Fruit fly (Drosophila melanogaster): ENCODE data around the gene aus.

aus gene

DNA sequence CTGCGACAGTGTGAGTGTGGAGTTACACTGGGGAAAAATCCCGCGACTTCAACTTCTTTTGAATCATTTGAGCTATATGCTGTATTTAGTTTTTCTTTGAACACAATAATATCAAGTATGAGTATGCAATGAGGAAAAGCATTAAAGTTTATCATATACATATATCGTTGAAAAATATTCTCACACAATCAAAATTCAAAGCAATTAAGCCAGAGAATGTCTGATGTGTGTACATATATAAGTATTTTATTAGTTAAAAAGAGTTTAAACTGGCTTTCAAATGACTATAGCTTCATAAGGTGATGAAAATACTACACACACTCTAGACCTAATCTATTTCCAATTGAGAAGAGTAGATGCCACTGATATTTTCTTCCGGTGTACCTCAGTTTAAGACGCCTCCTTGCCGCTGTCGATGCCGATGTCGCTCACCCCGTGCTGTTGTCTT, 12.6 kb downstream of the aus start (continued):
- TF ChIP-seq CG10631 (GFP tag; optimal IDR thresholded peaks at IDR 0.05) (peak; percentile 81), dac (GFP tag; optimal IDR thresholded peaks at IDR 0.05) (peak; percentile 46), CG6854 (GFP tag; optimal IDR thresholded peaks at IDR 0.05) (peak; percentile 64), cyc (GFP tag; optimal IDR thresholded peaks at IDR 0.05) (peak; percentile 82), Ets96B (tag; optimal IDR thresholded peaks at IDR 0.05) (peak; percentile 71), Sox15 (GFP tag; optimal IDR thresholded peaks at IDR 0.05) (peak; percentile 61), CG11902 (GFP tag; optimal IDR thresholded peaks at IDR 0.05) (peak; percentile 69), eg (GFP tag; IDR thresholded peaks at IDR 0.05) (peak; percentile 42; the same call in 1 of the 3 replicates)

- no peak for TF ChIP-seq net (GFP tag; optimal IDR thresholded peaks at IDR 0.05)
- TF ChIP-seq CG8632 (GFP tag; optimal IDR thresholded peaks at IDR 0.05) = no peak
- no peak for TF ChIP-seq CG6808 (GFP tag; optimal IDR thresholded peaks at IDR 0.05)
- TF ChIP-seq CG7368 (GFP tag; optimal IDR thresholded peaks at IDR 0.05) = no peak
- TF ChIP-seq CG8119 (GFP tag; IDR thresholded peaks at IDR 0.05) = no peak
- TF ChIP-seq CG16779 (tag; optimal IDR thresholded peaks at IDR 0.05) = no peak
- no peak for TF ChIP-seq Ets96B (tag; optimal IDR thresholded peaks at IDR 0.05)
- no peak for TF ChIP-seq CG4318 (GFP tag; optimal IDR thresholded peaks at IDR 0.05)
- no peak for TF ChIP-seq topi (GFP tag; optimal IDR thresholded peaks at IDR 0.05)
- no peak for TF ChIP-seq vri (GFP tag; optimal IDR thresholded peaks at IDR 0.05)
- TF ChIP-seq svp (GFP tag) = no peak
- TF ChIP-seq Hr38 (GFP tag; optimal IDR thresholded peaks at IDR 0.05) = no peak
- no peak for TF ChIP-seq CG3919 (GFP tag; optimal IDR thresholded peaks at IDR 0.05)
- TF ChIP-seq dsx (GFP tag; optimal IDR thresholded peaks at IDR 0.05; ENCODE audit: poor library complexity, severe bottlenecking) = no peak
- TF ChIP-seq fd85E (GFP tag; optimal IDR thresholded peaks at IDR 0.05) = no peak
- TF ChIP-seq CG11762 (GFP tag; optimal IDR thresholded peaks at IDR 0.05; ENCODE audit: insufficient read depth) = no peak
- no peak for TF ChIP-seq Lpt (GFP tag; optimal IDR thresholded peaks at IDR 0.05)
- TF ChIP-seq Eip75B (GFP tag; optimal IDR thresholded peaks at IDR 0.05) = no peak
Measured at dm6 chr3R:21331195-21331594, 18.2 kb downstream of the aus start.

dm6 chr3R:21330542-21330941, 18.9 kb downstream of the aus start:
- TF ChIP-seq CG11902 (GFP tag; optimal IDR thresholded peaks at IDR 0.05) (no peak), CG7368 (GFP tag; optimal IDR thresholded peaks at IDR 0.05) (no peak), Met (GFP tag; optimal IDR thresholded peaks at IDR 0.05) (peak; percentile 55), CG6808 (GFP tag; optimal IDR thresholded peaks at IDR 0.05) (peak; percentile 35), CG11762 (GFP tag; optimal IDR thresholded peaks at IDR 0.05; ENCODE audit: insufficient read depth) (peak; percentile 9), CG15336 (GFP tag; IDR thresholded peaks at IDR 0.05) (peak; percentile 66), Sox14 (GFP tag; optimal IDR thresholded peaks at IDR 0.05) (peak; percentile 45), Sox102F (GFP tag; optimal IDR thresholded peaks at IDR 0.05) (peak; percentile 64), CG6854 (GFP tag; optimal IDR thresholded peaks at IDR 0.05) (no peak), eg (GFP tag; IDR thresholded peaks at IDR 0.05) (peak; percentile 55; the same call in 1 of the 3 replicates), achi (GFP tag; optimal IDR thresholded peaks at IDR 0.05) (peak; percentile 61), ss (GFP tag; optimal IDR thresholded peaks at IDR 0.05) (peak; percentile 22 to 59), vri (GFP tag; optimal IDR thresholded peaks at IDR 0.05) (peak; percentile 26), CG32006 (GFP tag; optimal IDR thresholded peaks at IDR 0.05) (peak; percentile 46), Ets21C (GFP tag; optimal IDR thresholded peaks at IDR 0.05) (peak; percentile 21), CG3032 (tag; optimal IDR thresholded peaks at IDR 0.05) (peak; percentile 66), cyc (GFP tag; optimal IDR thresholded peaks at IDR 0.05) (peak; percentile 54), Lpt (GFP tag; optimal IDR thresholded peaks at IDR 0.05) (no peak), salr (GFP tag; optimal IDR thresholded peaks at IDR 0.05) (peak in 1 of 2 experiments; percentile 23), Hr39 (GFP tag; optimal IDR thresholded peaks at IDR 0.05) (peak; percentile 62), CG31627 (GFP tag; optimal IDR thresholded peaks at IDR 0.05) (peak; percentile 56), Blimp-1 (GFP tag; optimal IDR thresholded peaks at IDR 0.05) (no peak), CG6792 (GFP tag; optimal IDR thresholded peaks at IDR 0.05) (peak; percentile 47), CG6276 (GFP tag; optimal IDR thresholded peaks at IDR 0.05) (no peak), esn (GFP tag; optimal IDR thresholded peaks at IDR 0.05) (peak; percentile 69), Gug (GFP tag; IDR thresholded peaks at IDR 0.05) (no peak), CG9139 (GFP tag; optimal IDR thresholded peaks at IDR 0.05) (no peak), Smox (GFP tag; optimal IDR thresholded peaks at IDR 0.05) (peak; percentile 46), Sox15 (GFP tag; optimal IDR thresholded peaks at IDR 0.05) (no peak), CG8632 (GFP tag; optimal IDR thresholded peaks at IDR 0.05) (peak; percentile 36), Hr38 (GFP tag; optimal IDR thresholded peaks at IDR 0.05) (no peak), OdsH (GFP tag; optimal IDR thresholded peaks at IDR 0.05) (peak; percentile 38), CG16779 (tag; optimal IDR thresholded peaks at IDR 0.05) (peak; percentile 23), fd59A (GFP tag; optimal IDR thresholded peaks at IDR 0.05) (peak; percentile 52), lz (GFP tag; optimal IDR thresholded peaks at IDR 0.05) (peak; percentile 41)

All from whole organism, prepupa.